Worm (Caenorhabditis elegans) whole organism, L1 larva: ENCODE measurements around the gene F41G3.5.

Experiments
- ama-1 ChIP-seq: fragments of 150-350 bp; optimal IDR thresholded peaks from 2 replicates; lab custom pipeline; 2014
- ces-1 ChIP-seq: fragments of 150-350 bp; optimal IDR thresholded peaks from 2 replicates; lab custom pipeline; 2014; ENCODE audit warnings: missing biosample characterization, missing genetic modification reagents, missing genetic modification characterization
- nhr-12 ChIP-seq: sonication (generic microtip); optimal IDR thresholded peaks from 2 replicates; lab custom pipeline; 2017; ENCODE audit warnings: missing biosample characterization, missing genetic modification characterization
- nhr-28 ChIP-seq: fragments of 150-350 bp; optimal IDR thresholded peaks from 2 replicates; lab custom pipeline; 2014; ENCODE audit warnings: missing biosample characterization, missing genetic modification characterization

DNA sequence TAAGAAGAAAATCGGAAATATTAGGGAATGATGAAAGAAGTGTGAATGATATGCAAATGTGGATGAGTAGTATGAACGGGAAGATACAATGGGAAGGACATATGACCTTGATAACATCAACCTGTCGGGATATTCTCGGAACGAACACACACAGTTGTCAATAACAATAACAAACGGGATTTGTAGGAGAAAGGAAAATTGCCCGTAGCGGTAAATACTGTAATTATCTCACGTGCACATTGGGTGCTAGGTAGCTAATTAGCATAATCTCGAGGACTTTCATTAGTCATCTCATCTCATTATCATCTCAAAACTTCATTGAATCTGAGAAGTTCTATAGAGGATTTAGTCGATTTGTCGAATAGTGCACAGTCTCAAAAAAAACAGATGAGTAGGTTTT, 33.5 kb upstream of the F41G3.5 start:
- TF ChIP-seq nhr-12 (tag; lab: Kevin White, UChicago) (no peak), ces-1 (GFP tag; lab: Kevin White, UChicago) (no peak), nhr-28 (tag; lab: Kevin White, UChicago) (no peak), ama-1 (lab: Kevin White, UChicago) (no peak)
